Fruit fly (Drosophila melanogaster) whole organism, wandering third instar larva: ENCODE data around the gene CG12236.

Experiments used
- Abd-B ChIP-seq: fragments of >200 bp; optimal IDR thresholded peaks from 2 replicates; lab custom pipeline; 2017; ENCODE audit warnings: missing biosample characterization, missing genetic modification characterization
- CG32264 ChIP-seq: fragments of 200-800 bp; sonication (Bioruptor generic); optimal IDR thresholded peaks from 2 replicates; lab custom pipeline; 2016; ENCODE audit warnings: missing biosample characterization, missing genetic modification characterization
- CG9705 ChIP-seq: fragments of 200-800 bp; sonication (Bioruptor generic); optimal IDR thresholded peaks from 2 replicates; lab custom pipeline; 2018; ENCODE audit warnings: missing biosample characterization, mild to moderate bottlenecking, missing genetic modification characterization
- CrebA ChIP-seq: fragments of 200-800 bp; sonication (Bioruptor generic); optimal IDR thresholded peaks from 2 replicates; lab custom pipeline; 2016; ENCODE audit warnings: missing biosample characterization, mild to moderate bottlenecking, missing genetic modification characterization, borderline replicate concordance
- Dfd ChIP-seq: fragments of >200 bp; optimal IDR thresholded peaks from 2 replicates; lab custom pipeline; 2017; ENCODE audit warnings: missing biosample characterization, missing genetic modification characterization
- Dif ChIP-seq: fragments of 200-275, 200-300 bp; sonication (Bioruptor generic); optimal IDR thresholded peaks from 2 replicates; lab custom pipeline; 2018; ENCODE audit warnings: missing biosample characterization, missing genetic modification characterization; ENCODE audit not compliant: partially characterized antibody
- GATAd ChIP-seq: sonication (Bioruptor generic); optimal IDR thresholded peaks from 2 replicates; lab custom pipeline; 2016; ENCODE audit warnings: missing biosample characterization, missing genetic modification characterization
- HLH106 ChIP-seq: fragments of 200-800 bp; optimal IDR thresholded peaks from 3 replicates; lab custom pipeline; 2019; ENCODE audit warnings: missing biosample characterization, mild to moderate bottlenecking, missing genetic modification characterization, moderate library complexity
- Hnf4 ChIP-seq: fragments of 200-800 bp; sonication (Bioruptor generic); optimal IDR thresholded peaks from 2 replicates; lab custom pipeline; 2016; ENCODE audit warnings: missing biosample characterization, mild to moderate bottlenecking, missing genetic modification characterization
- Hr78 ChIP-seq: fragments of >200 bp; optimal IDR thresholded peaks from 2 replicates; lab custom pipeline; 2017; ENCODE audit warnings: missing biosample characterization, missing genetic modification characterization
- Hr83 ChIP-seq: fragments of 200-300 bp; sonication (Bioruptor generic); optimal IDR thresholded peaks from 2 replicates; lab custom pipeline; 2016; ENCODE audit warnings: missing biosample characterization, mild to moderate bottlenecking, missing genetic modification characterization, moderate library complexity; ENCODE audit not compliant: poor library complexity, severe bottlenecking
- Jra ChIP-seq: sonication (Bioruptor generic); optimal IDR thresholded peaks from 2 replicates; lab custom pipeline; 2016; ENCODE audit warnings: missing biosample characterization, missing genetic modification characterization
- Mio ChIP-seq: sonication (Bioruptor generic); optimal IDR thresholded peaks from 2 replicates; lab custom pipeline; 2016; ENCODE audit warnings: missing biosample characterization, missing genetic modification characterization
- Myc ChIP-seq: fragments of >200 bp; optimal IDR thresholded peaks from 2 replicates; lab custom pipeline; 2017
- N ChIP-seq: fragments of >200 bp; optimal IDR thresholded peaks from 2 replicates; lab custom pipeline; 2018; ENCODE audit warnings: missing biosample characterization, missing external identifiers, missing genetic modification characterization
- OdsH ChIP-seq: fragments of 200-800 bp; sonication (Bioruptor generic); optimal IDR thresholded peaks from 2 replicates; lab custom pipeline; 2016; ENCODE audit warnings: missing biosample characterization, mild to moderate bottlenecking, missing genetic modification characterization
- Rel ChIP-seq, 2 experiments: fragments of 200-800 bp; sonication (Bioruptor generic) in 1 of 2; optimal IDR thresholded peaks; 2 replicates in 1 of 2; 3 replicates in 1 of 2; lab custom pipeline; 2016 to 2019; ENCODE audit warnings: mild to moderate bottlenecking in 2 of 2, missing biosample characterization in 2 of 2, missing genetic modification characterization in 2 of 2, moderate library complexity in 1 of 2
- Sp1 ChIP-seq: fragments of 200-800 bp; sonication (Bioruptor generic); optimal IDR thresholded peaks from 3 replicates; lab custom pipeline; 2019; ENCODE audit warnings: missing biosample characterization, mild to moderate bottlenecking, missing genetic modification characterization, moderate library complexity
- Vsx2 ChIP-seq: fragments of 200-300, 225-300 bp; sonication (Bioruptor generic); optimal IDR thresholded peaks from 2 replicates; lab custom pipeline; 2018; ENCODE audit warnings: missing biosample characterization, missing genetic modification characterization; ENCODE audit not compliant: partially characterized antibody
- br ChIP-seq: fragments of 200-800 bp; sonication (Bioruptor generic); optimal IDR thresholded peaks from 2 replicates; lab custom pipeline; 2016; ENCODE audit warnings: missing biosample characterization, missing genetic modification characterization
- brk ChIP-seq: fragments of 200-800 bp; sonication (Bioruptor generic); optimal IDR thresholded peaks from 2 replicates; lab custom pipeline; 2016; ENCODE audit warnings: missing biosample characterization, mild to moderate bottlenecking, missing genetic modification characterization
- dl ChIP-seq, 2 experiments: fragments of 175-275, 200-275 bp in 1 of 2; fragments of 200-275 bp in 1 of 2; sonication (Bioruptor generic); optimal IDR thresholded peaks; lab custom pipeline; 2018; ENCODE audit warnings: mild to moderate bottlenecking in 2 of 2, missing biosample characterization in 2 of 2, missing genetic modification characterization in 2 of 2, moderate library complexity in 2 of 2; ENCODE audit not compliant: partially characterized antibody in 2 of 2, insufficient read depth in 1 of 2
- dmrt93B ChIP-seq: fragments of 200-800 bp; sonication (Bioruptor generic); optimal IDR thresholded peaks from 2 replicates; lab custom pipeline; 2018; ENCODE audit warnings: missing biosample characterization, mild to moderate bottlenecking, missing genetic modification characterization
- dsf ChIP-seq: sonication (Bioruptor generic); optimal IDR thresholded peaks from 2 replicates; lab custom pipeline; 2016; ENCODE audit warnings: missing biosample characterization, missing genetic modification characterization, borderline replicate concordance
- ey ChIP-seq: fragments of 200-800 bp; sonication (Bioruptor generic); optimal IDR thresholded peaks from 2 replicates; lab custom pipeline; 2016; ENCODE audit warnings: missing biosample characterization, missing genetic modification characterization
- foxo ChIP-seq, 2 experiments: fragments of 200-800 bp; sonication (Bioruptor generic); optimal IDR thresholded peaks; 2 replicates in 1 of 2; 3 replicates in 1 of 2; lab custom pipeline; 2016 to 2017; ENCODE audit warnings: missing biosample characterization in 2 of 2, missing genetic modification characterization in 2 of 2
- fru ChIP-seq: fragments of 200-800 bp; sonication (Bioruptor generic); optimal IDR thresholded peaks from 3 replicates; lab custom pipeline; 2016; ENCODE audit warnings: missing biosample characterization, mild to moderate bottlenecking, missing genetic modification characterization
- h ChIP-seq: fragments of 200-800 bp; sonication (Bioruptor generic); optimal IDR thresholded peaks from 3 replicates; lab custom pipeline; 2016; ENCODE audit warnings: missing biosample characterization, mild to moderate bottlenecking, missing genetic modification characterization
- jim ChIP-seq: fragments of 175-275, 200-325 bp; sonication (Bioruptor generic); optimal IDR thresholded peaks from 2 replicates; lab custom pipeline; 2016; ENCODE audit warnings: missing biosample characterization, mild to moderate bottlenecking, missing genetic modification characterization
- lola ChIP-seq: fragments of >200 bp; optimal IDR thresholded peaks from 2 replicates; lab custom pipeline; 2017; ENCODE audit warnings: missing biosample characterization, missing genetic modification characterization
- pan ChIP-seq: fragments of >200 bp; optimal IDR thresholded peaks from 2 replicates; lab custom pipeline; 2017
- psq ChIP-seq: fragments of 200-800 bp; sonication (Bioruptor generic); optimal IDR thresholded peaks from 3 replicates; lab custom pipeline; 2017; ENCODE audit warnings: missing biosample characterization, mild to moderate bottlenecking, missing genetic modification characterization, moderate library complexity
- rgr ChIP-seq: fragments of 200-800 bp; sonication (Bioruptor generic); optimal IDR thresholded peaks from 3 replicates; lab custom pipeline; 2016; ENCODE audit warnings: missing biosample characterization, mild to moderate bottlenecking, missing genetic modification characterization
- sage ChIP-seq: fragments of 200-800 bp; sonication (Bioruptor generic); optimal IDR thresholded peaks from 2 replicates; lab custom pipeline; 2016; ENCODE audit warnings: missing biosample characterization, mild to moderate bottlenecking, missing genetic modification characterization
- sv ChIP-seq: fragments of 200-800 bp; sonication (Bioruptor generic); optimal IDR thresholded peaks from 3 replicates; lab custom pipeline; 2016; ENCODE audit warnings: missing biosample characterization, missing genetic modification characterization
- tai ChIP-seq: sonication (Bioruptor generic); optimal IDR thresholded peaks from 2 replicates; lab custom pipeline; 2016; ENCODE audit warnings: missing biosample characterization, missing genetic modification characterization
- usp ChIP-seq: fragments of >200 bp; optimal IDR thresholded peaks from 2 replicates; lab custom pipeline; 2017; ENCODE audit warnings: missing biosample characterization, missing genetic modification characterization
- woc ChIP-seq: sonication (Bioruptor generic); optimal IDR thresholded peaks from 2 replicates; lab custom pipeline; 2016; ENCODE audit warnings: missing biosample characterization, mild to moderate bottlenecking, missing genetic modification characterization

CG12236 gene

DNA sequence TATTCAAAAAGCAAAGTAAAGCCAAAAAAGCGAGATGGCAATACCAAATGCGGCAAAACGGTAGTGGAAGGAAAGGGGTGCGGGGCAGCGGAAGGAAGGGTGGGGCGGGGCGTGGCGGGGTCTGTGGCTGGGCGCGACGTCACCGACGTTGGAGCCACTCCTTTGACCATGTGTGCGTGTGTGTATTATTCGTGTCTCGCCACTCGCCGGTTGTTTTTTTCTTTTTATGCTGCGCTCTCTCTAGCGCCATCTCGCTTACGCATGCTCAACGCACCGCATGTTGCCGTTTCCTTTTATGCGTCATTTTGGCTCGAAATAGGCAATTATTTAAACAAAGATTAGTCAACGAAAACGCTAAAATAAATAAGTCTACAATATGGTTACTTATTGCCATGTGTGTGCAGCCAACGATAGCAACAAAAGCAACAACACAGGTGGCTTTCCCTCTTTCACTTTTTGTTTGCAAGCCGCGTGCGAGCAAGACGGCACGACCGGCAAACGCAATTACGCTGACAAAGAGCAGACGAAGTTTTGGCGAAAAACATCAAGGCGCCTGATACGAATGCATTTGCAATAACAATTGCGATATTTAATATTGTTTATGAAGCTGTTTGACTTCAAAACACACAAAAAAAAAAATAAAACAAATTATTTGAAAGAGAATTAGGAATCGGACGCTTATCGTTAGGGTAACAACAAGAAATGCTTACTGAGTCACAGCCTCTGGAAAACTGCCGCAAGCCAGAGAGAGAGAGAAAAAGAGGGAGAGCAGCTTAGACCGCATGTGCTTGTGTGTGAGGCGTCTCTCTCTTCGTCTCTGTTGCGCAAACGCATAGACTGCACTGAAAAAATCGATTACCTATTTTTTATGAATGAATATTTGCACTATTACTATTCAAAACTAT lies 8.4 kb upstream of the CG12236 start:
- TF ChIP-seq pan (lab: Kevin White, UChicago) (no peak), h (GFP tag; lab: Kevin White, UChicago) (no peak), sage (GFP tag; lab: Kevin White, UChicago) (no peak), Sp1 (GFP tag; lab: Kevin White, UChicago) (peak; percentile 2), lola (GFP tag; lab: Kevin White, UChicago) (no peak), Hr78 (GFP tag; lab: Kevin White, UChicago) (no peak), psq (peak; percentile 96), dsf (GFP tag; lab: Kevin White, UChicago) (no peak), Vsx2 (GFP tag; lab: Kevin White, UChicago) (no peak), Abd-B (GFP tag; lab: Kevin White, UChicago) (no peak), tai (GFP tag; lab: Kevin White, UChicago) (peak; percentile 84), Jra (GFP tag; lab: Kevin White, UChicago) (no peak), Hr83 (GFP tag; lab: Kevin White, UChicago) (no peak), CrebA (GFP tag; lab: Kevin White, UChicago) (no peak), sv (GFP tag; lab: Kevin White, UChicago) (no peak), dl (GFP tag; optimal IDR thresholded peaks at IDR 0.05; lab: Kevin White, UChicago; ENCODE audit: insufficient read depth in 1 of 2, partially characterized antibody in 2 of 2) (peak; percentile 51 to 70), Mio (GFP tag; lab: Kevin White, UChicago) (no peak), foxo (GFP tag; optimal IDR thresholded peaks at IDR 0.05; lab: Kevin White, UChicago) (peak in 1 of 2 experiments; percentile 1), jim (GFP tag; lab: Kevin White, UChicago) (peak; percentile 64), woc (GFP tag; lab: Kevin White, UChicago) (no peak), HLH106 (peak; percentile 28), Hnf4 (GFP tag; lab: Kevin White, UChicago) (no peak), dmrt93B (GFP tag; lab: Kevin White, UChicago) (no peak), Rel (GFP tag; optimal IDR thresholded peaks at IDR 0.05; lab: Kevin White, UChicago) (no peak), Rel (tag; optimal IDR thresholded peaks at IDR 0.05; lab: Kevin White, UChicago) (peak; percentile 23), CG9705 (no peak), fru (no peak), rgr (no peak), brk (GFP tag; lab: Kevin White, UChicago) (no peak), N (no peak), Dif (GFP tag; lab: Kevin White, UChicago) (peak; percentile 66), Myc (no peak), Dfd (peak; percentile 39), CG32264 (GFP tag; lab: Kevin White, UChicago) (no peak), usp (no peak), br (GFP tag; lab: Kevin White, UChicago) (no peak), GATAd (GFP tag; lab: Kevin White, UChicago) (no peak), ey (GFP tag; lab: Kevin White, UChicago) (no peak), OdsH (no peak)
